Fruit fly (Drosophila melanogaster): Measurements from ENCODE around the gene Gld.

DNA sequence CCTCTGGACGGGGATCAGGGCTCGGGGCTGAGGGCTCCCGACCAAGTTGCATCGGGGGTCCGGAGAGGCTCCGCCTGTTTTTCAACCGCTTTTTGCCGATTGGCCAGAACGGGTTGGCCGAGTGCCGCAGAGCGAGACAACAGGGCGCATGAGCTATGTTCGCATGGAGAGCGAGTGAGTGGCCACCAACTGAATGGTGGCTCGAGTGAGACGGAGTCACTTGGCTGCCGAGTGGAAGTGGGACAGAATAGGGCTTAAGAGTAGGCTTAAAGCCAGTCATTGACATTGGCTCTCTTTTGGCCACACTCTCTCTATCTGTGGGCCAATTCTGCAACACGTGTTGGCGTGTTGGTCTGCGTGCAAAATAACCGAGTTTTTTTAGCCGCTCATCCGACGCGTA, 47.5 kb upstream of the Gld start:
- TF ChIP-seq CG8478 (optimal IDR thresholded peaks at IDR 0.05), result no peak
- TF ChIP-seq CTCF (optimal IDR thresholded peaks at IDR 0.05), result no peak

Data from S2 (cell line).